Worm (Caenorhabditis elegans): ENCODE results near the gene srd-38.

ce11 chrX:13322886-13323285 is 31.3 kb downstream of the srd-38 start, which contains the start of gene F46G10.2:
- TF ChIP-seq scrt-1 (GFP tag; IDR thresholded peaks at IDR 0.05) (no peak), B0310.2 (tag; optimal IDR thresholded peaks at IDR 0.05) (no peak), ama-1 (optimal IDR thresholded peaks at IDR 0.05) (no peak), F13C5.2 (tag; optimal IDR thresholded peaks at IDR 0.05) (no peak), ets-7 (tag; optimal IDR thresholded peaks at IDR 0.05) (no peak), tra-4 (tag; optimal IDR thresholded peaks at IDR 0.05) (no peak), flt-1 (GFP tag; IDR thresholded peaks at IDR 0.05) (no peak), sea-1 (GFP tag; conservative IDR thresholded peaks at IDR 0.05) (no peak), ceh-36 (tag; optimal IDR thresholded peaks at IDR 0.05) (no peak), hmbx-1 (tag; optimal IDR thresholded peaks at IDR 0.05) (no peak)

All from whole organism, early embryonic.